Worm (Caenorhabditis elegans) whole organism, mixed stage, embryonic: ENCODE measurements around the gene F10E7.5.

Experiments
- bed-3 ChIP-seq: fragments of 200-800 bp; sonication (Bioruptor generic); optimal IDR thresholded peaks from 3 replicates; lab custom pipeline; 2018; ENCODE audit warnings: mild to moderate bottlenecking, missing genetic modification characterization, moderate library complexity, missing compliant biosample characterization
- ces-1 ChIP-seq: fragments of 150-350 bp; optimal IDR thresholded peaks from 2 replicates; lab custom pipeline; 2014; ENCODE audit warnings: missing biosample characterization, missing genetic modification reagents, missing genetic modification characterization
- lsy-2 ChIP-seq: fragments of 150-350 bp; optimal IDR thresholded peaks from 2 replicates; lab custom pipeline; 2014; ENCODE audit warnings: missing biosample characterization, missing genetic modification characterization
- nhr-12 ChIP-seq: fragments of 150-350 bp; optimal IDR thresholded peaks from 2 replicates; lab custom pipeline; 2014; ENCODE audit warnings: missing biosample characterization, missing genetic modification characterization
- nhr-76 ChIP-seq: sonication (generic microtip); optimal IDR thresholded peaks from 2 replicates; lab custom pipeline; 2017; ENCODE audit warnings: missing biosample characterization, missing genetic modification characterization
- pha-4 ChIP-seq: fragments of 150-350 bp; optimal IDR thresholded peaks from 2 replicates; lab custom pipeline; 2018; ENCODE audit warnings: missing biosample characterization, missing genetic modification reagents, missing genetic modification characterization
- ztf-11 ChIP-seq: fragments of 150-350 bp; optimal IDR thresholded peaks from 2 replicates; lab custom pipeline; 2014; ENCODE audit warnings: missing biosample characterization, missing genetic modification characterization

ce11 chrII:7102288-7102687 is 9.5 kb upstream of the F10E7.5 start:
- TF ChIP-seq pha-4 (tag; lab: Kevin White, UChicago) (no peak), lsy-2 (tag; lab: Kevin White, UChicago) (no peak), ces-1 (no peak), nhr-76 (no peak), bed-3 (GFP tag; lab: Kevin White, UChicago) (no peak), nhr-12 (tag; lab: Kevin White, UChicago) (no peak), ztf-11 (tag; lab: Kevin White, UChicago) (no peak)
